Worm (Caenorhabditis elegans): Measurements from ENCODE around the gene F52E4.5.

DNA sequence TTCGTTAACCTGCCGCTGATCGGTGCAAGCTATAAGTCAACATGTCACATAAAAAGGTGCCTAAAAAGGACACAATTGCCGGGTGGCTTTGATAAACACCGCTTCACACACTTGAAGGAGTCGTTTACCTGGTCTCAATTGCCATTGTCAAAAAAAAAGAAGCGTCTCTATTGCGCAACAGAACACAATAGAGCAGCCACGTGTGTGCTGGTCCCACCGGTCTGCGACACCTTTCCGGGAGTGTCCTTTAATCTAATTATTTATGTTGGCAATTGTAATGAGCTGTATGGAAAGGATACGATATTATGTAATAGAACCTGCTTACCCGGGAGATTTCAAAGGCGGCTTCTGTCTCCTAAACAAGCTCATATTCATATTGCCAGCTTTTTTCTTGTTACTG lies 25.4 kb downstream of the F52E4.5 start:
- no peak for TF ChIP-seq ceh-36 (tag; optimal IDR thresholded peaks at IDR 0.05)
- TF ChIP-seq hmg-4 (GFP tag; optimal IDR thresholded peaks at IDR 0.05): no peak
- no peak for TF ChIP-seq ama-1 (optimal IDR thresholded peaks at IDR 0.05)
- no peak for TF ChIP-seq flt-1 (GFP tag; IDR thresholded peaks at IDR 0.05)
- TF ChIP-seq pes-1 (GFP tag; IDR thresholded peaks at IDR 0.05): no peak
- no peak for TF ChIP-seq aly-1 (tag; optimal IDR thresholded peaks at IDR 0.05)
- TF ChIP-seq ets-7 (tag; optimal IDR thresholded peaks at IDR 0.05): no peak
- TF ChIP-seq sea-1 (GFP tag; conservative IDR thresholded peaks at IDR 0.05): no peak
- TF ChIP-seq tra-4 (tag; optimal IDR thresholded peaks at IDR 0.05): no peak
- no peak for TF ChIP-seq F13C5.2 (tag; optimal IDR thresholded peaks at IDR 0.05)
- TF ChIP-seq ceh-13 (GFP tag; optimal IDR thresholded peaks at IDR 0.05): no peak
- no peak for TF ChIP-seq B0310.2 (tag; optimal IDR thresholded peaks at IDR 0.05)
- no peak for TF ChIP-seq scrt-1 (GFP tag; IDR thresholded peaks at IDR 0.05)
